Fruit fly (Drosophila melanogaster): Measurements from ENCODE around the gene PolE1.

PolE1 gene

DNA sequence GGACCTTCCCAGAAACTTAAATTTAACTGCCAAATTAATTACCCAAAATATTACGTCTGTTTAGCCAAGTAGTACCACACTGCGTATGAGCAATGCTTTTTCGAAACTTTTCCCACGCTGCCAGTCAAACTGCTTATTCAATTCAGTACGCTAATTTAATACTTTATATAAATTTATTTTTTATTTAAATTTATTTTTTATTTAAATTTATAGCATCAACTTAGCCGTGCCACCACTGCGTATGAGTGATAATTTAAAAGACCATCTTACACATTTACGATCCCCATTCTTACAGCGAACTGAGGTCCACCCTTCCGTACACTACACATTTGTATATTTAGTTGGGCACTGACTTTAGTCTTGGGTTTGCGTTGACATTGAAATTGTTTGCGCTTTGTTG lies 12.4 kb upstream of the PolE1 start (continued):
- TF ChIP-seq CG31388 (GFP tag; optimal IDR thresholded peaks at IDR 0.05), result peak; percentile 5
- TF ChIP-seq CG11696 (GFP tag; IDR thresholded peaks at IDR 0.05), result peak; percentile 56; the same call in 1 of the 2 replicates
- no peak for TF ChIP-seq sens (GFP tag)
- peak; percentile 30 for TF ChIP-seq CG31365 (tag; optimal IDR thresholded peaks at IDR 0.05)
- TF ChIP-seq CoRest (tag; optimal IDR thresholded peaks at IDR 0.05), result peak; percentile 89
- TF ChIP-seq fd64A (GFP tag; optimal IDR thresholded peaks at IDR 0.05), result no peak
- TF ChIP-seq crc (GFP tag; optimal IDR thresholded peaks at IDR 0.05), result no peak
- peak; percentile 7 for TF ChIP-seq trh (GFP tag; optimal IDR thresholded peaks at IDR 0.05)
- TF ChIP-seq CG17612 (GFP tag; IDR thresholded peaks at IDR 0.05), result no peak
- TF ChIP-seq CG30431 (GFP tag; optimal IDR thresholded peaks at IDR 0.05), result peak; percentile 51
- peak; percentile 35; the same call in 1 of the 3 replicates for TF ChIP-seq ken (GFP tag; IDR thresholded peaks at IDR 0.05)
- peak; percentile 50 for TF ChIP-seq gcm (GFP tag; optimal IDR thresholded peaks at IDR 0.05)
- no peak for TF ChIP-seq br (optimal IDR thresholded peaks at IDR 0.05)
- TF ChIP-seq p53 (GFP tag; optimal IDR thresholded peaks at IDR 0.05), result no peak
- TF ChIP-seq CG3847 (GFP tag; IDR thresholded peaks at IDR 0.05), result peak; percentile 70
- TF ChIP-seq CG3838 (GFP tag; optimal IDR thresholded peaks at IDR 0.05), result no peak
- TF ChIP-seq HLH3B (GFP tag; IDR thresholded peaks at IDR 0.05), result peak; percentile 23; the same call in 1 of the 2 replicates
- TF ChIP-seq Dp (GFP tag; optimal IDR thresholded peaks at IDR 0.05), result no peak
- TF ChIP-seq CG2129 (GFP tag; IDR thresholded peaks at IDR 0.05; ENCODE audit: partially characterized antibody), result no peak
- no peak for TF ChIP-seq btn (GFP tag; optimal IDR thresholded peaks at IDR 0.05)
- peak; percentile 64 for TF ChIP-seq gsb (GFP tag; IDR thresholded peaks at IDR 0.05)
- TF ChIP-seq unc-4 (GFP tag; IDR thresholded peaks at IDR 0.05; ENCODE audit: partially characterized antibody), result no peak
- no peak for TF ChIP-seq CG1024 (GFP tag; IDR thresholded peaks at IDR 0.05)
- TF ChIP-seq Sox102F (GFP tag; optimal IDR thresholded peaks at IDR 0.05), result peak; percentile 64
- TF ChIP-seq Nf-YA (GFP tag; IDR thresholded peaks at IDR 0.05), result no peak
- no peak for TF ChIP-seq fru (optimal IDR thresholded peaks at IDR 0.05)
- no peak for TF ChIP-seq yki (optimal IDR thresholded peaks at IDR 0.05)
- peak; percentile 60 for TF ChIP-seq kah (GFP tag; optimal IDR thresholded peaks at IDR 0.05)
- peak; percentile 90 for TF ChIP-seq grau (tag; optimal IDR thresholded peaks at IDR 0.05)
- TF ChIP-seq lbe (GFP tag; optimal IDR thresholded peaks at IDR 0.05), result no peak
- TF ChIP-seq CG6791 (GFP tag; IDR thresholded peaks at IDR 0.05; ENCODE audit: partially characterized antibody), result no peak
- no peak for TF ChIP-seq gce (GFP tag; IDR thresholded peaks at IDR 0.05)
- TF ChIP-seq sug (tag; optimal IDR thresholded peaks at IDR 0.05), result peak; percentile 86
- no peak for TF ChIP-seq pan (optimal IDR thresholded peaks at IDR 0.05)
- peak in 1 of 2 experiments; percentile 48 for TF ChIP-seq pan (GFP tag; optimal IDR thresholded peaks at IDR 0.05 in 1 of 2, IDR thresholded peaks at IDR 0.05 in 1 of 2)
- TF ChIP-seq hkb (optimal IDR thresholded peaks at IDR 0.05), result no peak
- TF ChIP-seq hkb (GFP tag; IDR thresholded peaks at IDR 0.05), result peak; percentile 61
- no peak for TF ChIP-seq Gsc (GFP tag; IDR thresholded peaks at IDR 0.05)
- no peak for TF ChIP-seq jigr1 (GFP tag; IDR thresholded peaks at IDR 0.05)
- TF ChIP-seq abd-A (tag; optimal IDR thresholded peaks at IDR 0.05), result no peak
- TF ChIP-seq pho (GFP tag; optimal IDR thresholded peaks at IDR 0.05), result no peak
- peak; percentile 60 for TF ChIP-seq CG11723 (GFP tag; optimal IDR thresholded peaks at IDR 0.05)
- TF ChIP-seq dan (GFP tag; IDR thresholded peaks at IDR 0.05), result no peak
- TF ChIP-seq CG2712 (tag; optimal IDR thresholded peaks at IDR 0.05), result peak; percentile 70
- TF ChIP-seq bowl (GFP tag; IDR thresholded peaks at IDR 0.05), result no peak; the same call in 1 of the 2 replicates
- TF ChIP-seq CG9215 (GFP tag; IDR thresholded peaks at IDR 0.05), result peak; percentile 71
- no peak for TF ChIP-seq gsb-n (tag; optimal IDR thresholded peaks at IDR 0.05)
- peak; percentile 87 for TF ChIP-seq CG8924 (tag; optimal IDR thresholded peaks at IDR 0.05)
- no peak for TF ChIP-seq CG11093 (GFP tag; IDR thresholded peaks at IDR 0.05)
- TF ChIP-seq Ssrp (tag; optimal IDR thresholded peaks at IDR 0.05), result peak; percentile 36
- TF ChIP-seq Kr (GFP tag; optimal IDR thresholded peaks at IDR 0.05), result no peak
- no peak for TF ChIP-seq CG10565 (GFP tag; optimal IDR thresholded peaks at IDR 0.05)
- TF ChIP-seq Asciz (GFP tag; optimal IDR thresholded peaks at IDR 0.05), result peak; percentile 71
- peak; percentile 62; the same call in 2 of the 3 replicates for TF ChIP-seq ci (GFP tag; IDR thresholded peaks at IDR 0.05)
